Comparison of ENCODE assay signal across 5 worm cellular contexts in the genomic region with DNA sequence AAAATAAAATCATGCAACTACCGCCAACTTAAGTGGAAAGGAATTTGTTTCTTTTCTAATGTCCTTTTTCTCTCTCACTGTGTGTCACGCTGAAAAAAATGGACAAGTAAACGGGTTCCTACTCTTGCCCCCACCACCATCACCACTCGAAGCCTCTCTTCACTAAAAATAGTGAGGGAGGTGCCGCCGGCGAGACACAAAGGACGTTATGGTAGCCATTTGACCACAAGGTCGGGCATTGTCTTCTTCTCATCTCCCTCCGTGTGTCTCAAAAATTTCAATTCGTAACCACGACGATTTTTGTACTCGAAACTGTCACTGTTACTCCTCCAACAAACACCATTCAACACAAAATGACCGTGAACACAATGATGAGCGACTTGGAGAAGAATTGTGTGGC.
A peak's percentile ranks its signal among the peaks of the same experiment; 100 is the strongest.
TF ChIP-seq lines count a peak whose summit lies in the region.

T22B7.22 (plus strand) TSS at position 354 of the 400 bp plus-strand sequence.

TF ChIP-seq in whole organism, L1 larva, 84 proteins besides CTCF, POLR2A, EP300 and RAD21 (continues in another document):
- TF ChIP-seq isw-1 (GFP tag; IDR thresholded peaks at IDR 0.05; lab: Robert Waterston, UW) (no peak), nhr-28 (tag; optimal IDR thresholded peaks at IDR 0.05; lab: Kevin White, UChicago) (no peak), lin-35 (GFP tag; optimal IDR thresholded peaks at IDR 0.05; lab: Kevin White, UChicago) (peak in 1 of 2 experiments; percentile 32), elt-2 (tag; optimal IDR thresholded peaks at IDR 0.05; lab: Kevin White, UChicago) (no peak), dsc-1 (tag; optimal IDR thresholded peaks at IDR 0.05; lab: Kevin White, UChicago) (no peak), nhr-19 (GFP tag; conservative IDR thresholded peaks at IDR 0.05; lab: Robert Waterston, UW) (peak; percentile 31; the same call in 1 of the 2 replicates), hpl-2 (GFP tag; optimal IDR thresholded peaks at IDR 0.05; lab: Kevin White, UChicago) (no peak), nhr-85 (tag; lab: Kevin White, UChicago) (peak; percentile 95), C04F5.9 (tag; optimal IDR thresholded peaks at IDR 0.05; lab: Kevin White, UChicago) (no peak), grh-1 (GFP tag; IDR thresholded peaks at IDR 0.05; lab: Robert Waterston, UW) (peak; percentile 56), swsn-7 (tag; optimal IDR thresholded peaks at IDR 0.05; lab: Kevin White, UChicago) (no peak), snu-23 (GFP tag; optimal IDR thresholded peaks at IDR 0.05; lab: Kevin White, UChicago) (peak; percentile 65), tbx-2 (tag; optimal IDR thresholded peaks at IDR 0.05; lab: Kevin White, UChicago) (no peak), elt-3 (tag; optimal IDR thresholded peaks at IDR 0.05; lab: Kevin White, UChicago) (peak in 1 of 6 experiments; percentile 3), F16B12.6 (tag; optimal IDR thresholded peaks at IDR 0.05; lab: Kevin White, UChicago) (no peak), mef-2 (tag; optimal IDR thresholded peaks at IDR 0.05; lab: Kevin White, UChicago) (no peak), pag-3 (tag; optimal IDR thresholded peaks at IDR 0.05; lab: Kevin White, UChicago; ENCODE audit: borderline replicate concordance, insufficient read depth) (no peak)

TF ChIP-seq in whole organism, L2 larva, 48 proteins besides CTCF, POLR2A, EP300 and RAD21 (continues in another document):
- TF ChIP-seq egl-27 (tag; optimal IDR thresholded peaks at IDR 0.05; lab: Kevin White, UChicago) (no peak), ama-1 (optimal IDR thresholded peaks at IDR 0.05; lab: Kevin White, UChicago) (no peak), Y55F3AM.14 (GFP tag; optimal IDR thresholded peaks at IDR 0.05; lab: Kevin White, UChicago) (no peak), ztf-4 (tag; optimal IDR thresholded peaks at IDR 0.05; lab: Kevin White, UChicago) (no peak), ceh-16 (tag; optimal IDR thresholded peaks at IDR 0.05; lab: Kevin White, UChicago) (no peak), nhr-77 (tag; optimal IDR thresholded peaks at IDR 0.05; lab: Kevin White, UChicago) (no peak), nhr-25 (tag; optimal IDR thresholded peaks at IDR 0.05; lab: Kevin White, UChicago) (peak; percentile 89), sem-4 (tag; optimal IDR thresholded peaks at IDR 0.05; lab: Kevin White, UChicago) (no peak), blmp-1 (tag; optimal IDR thresholded peaks at IDR 0.05; lab: Kevin White, UChicago; ENCODE audit: insufficient read depth) (peak; percentile 3), unc-55 (GFP tag; optimal IDR thresholded peaks at IDR 0.05; lab: Kevin White, UChicago) (no peak), lin-11 (tag; optimal IDR thresholded peaks at IDR 0.05; lab: Kevin White, UChicago) (no peak), nhr-21 (tag; optimal IDR thresholded peaks at IDR 0.05; lab: Kevin White, UChicago) (no peak), skn-1 (tag; optimal IDR thresholded peaks at IDR 0.05; lab: Kevin White, UChicago) (no peak), sma-9 (GFP tag; optimal IDR thresholded peaks at IDR 0.05; lab: Kevin White, UChicago) (peak; percentile 1), sma-9 (tag; optimal IDR thresholded peaks at IDR 0.05; lab: Kevin White, UChicago) (no peak), nhr-12 (tag; optimal IDR thresholded peaks at IDR 0.05; lab: Kevin White, UChicago) (no peak), lin-13 (GFP tag; optimal IDR thresholded peaks at IDR 0.05; lab: Kevin White, UChicago) (no peak), elt-3 (tag; optimal IDR thresholded peaks at IDR 0.05; lab: Kevin White, UChicago) (no peak), R02D3.7 (tag; optimal IDR thresholded peaks at IDR 0.05; lab: Kevin White, UChicago) (no peak)

TF ChIP-seq in whole organism, L3 larva, 47 proteins besides CTCF, POLR2A, EP300 and RAD21:
- TF ChIP-seq lin-15B (tag; optimal IDR thresholded peaks at IDR 0.05; lab: Kevin White, UChicago) (no peak), ZK546.5 (tag; optimal IDR thresholded peaks at IDR 0.05; lab: Kevin White, UChicago) (no peak), ama-1 (optimal IDR thresholded peaks at IDR 0.05; lab: Kevin White, UChicago) (no peak), ceh-82 (tag; optimal IDR thresholded peaks at IDR 0.05; lab: Kevin White, UChicago) (no peak), nfya-1 (tag; optimal IDR thresholded peaks at IDR 0.05; lab: Kevin White, UChicago; ENCODE audit: insufficient read depth) (no peak), mdl-1 (tag; optimal IDR thresholded peaks at IDR 0.05; lab: Kevin White, UChicago) (no peak), mml-1 (tag; optimal IDR thresholded peaks at IDR 0.05; lab: Kevin White, UChicago) (no peak), nhr-25 (tag; optimal IDR thresholded peaks at IDR 0.05; lab: Kevin White, UChicago) (peak; percentile 83), pqm-1 (tag; optimal IDR thresholded peaks at IDR 0.05; lab: Kevin White, UChicago) (no peak), unc-39 (tag; optimal IDR thresholded peaks at IDR 0.05; lab: Kevin White, UChicago) (no peak), snpc-4 (tag; optimal IDR thresholded peaks at IDR 0.05; lab: Kevin White, UChicago) (no peak), ceh-9 (tag; optimal IDR thresholded peaks at IDR 0.05; lab: Kevin White, UChicago) (no peak), nhr-28 (tag; optimal IDR thresholded peaks at IDR 0.05; lab: Kevin White, UChicago) (no peak), jun-1 (tag; optimal IDR thresholded peaks at IDR 0.05; lab: Kevin White, UChicago) (no peak), nhr-43 (tag; optimal IDR thresholded peaks at IDR 0.05; lab: Kevin White, UChicago; ENCODE audit: poor library complexity, severe bottlenecking) (peak; percentile 28)

TF ChIP-seq in whole organism, L4 larva, 104 proteins besides CTCF, POLR2A, EP300 and RAD21:
- TF ChIP-seq nhr-25 (tag; optimal IDR thresholded peaks at IDR 0.05; lab: Kevin White, UChicago; ENCODE audit: borderline replicate concordance, insufficient read depth) (peak; percentile 25), nhr-28 (tag; optimal IDR thresholded peaks at IDR 0.05; lab: Kevin White, UChicago) (peak; percentile 44), hlh-30 (tag; optimal IDR thresholded peaks at IDR 0.05; lab: Kevin White, UChicago; ENCODE audit: insufficient read depth) (peak; percentile 43), aha-1 (tag; lab: Kevin White, UChicago) (peak; percentile 17), mep-1 (tag; optimal IDR thresholded peaks at IDR 0.05; lab: Kevin White, UChicago) (peak; percentile 40), mxl-3 (GFP tag; optimal IDR thresholded peaks at IDR 0.05; lab: Kevin White, UChicago) (peak; percentile 23), nhr-76 (tag; optimal IDR thresholded peaks at IDR 0.05; lab: Kevin White, UChicago) (no peak), daf-8 (GFP tag; IDR thresholded peaks at IDR 0.05; lab: Robert Waterston, UW) (no peak), fos-1 (tag; optimal IDR thresholded peaks at IDR 0.05; lab: Kevin White, UChicago) (no peak)
TF ChIP-seq in whole organism, L4 larva: peak in this region for 6.

TF ChIP-seq in whole organism, young adult, 124 proteins besides CTCF, POLR2A, EP300 and RAD21:
- TF ChIP-seq ztf-26 (tag; optimal IDR thresholded peaks at IDR 0.05; lab: Kevin White, UChicago) (peak; percentile 5), F49E8.2 (tag; optimal IDR thresholded peaks at IDR 0.05; lab: Kevin White, UChicago; ENCODE audit: insufficient read depth) (no peak)
